Worm (Caenorhabditis elegans) whole organism, L3 larva: ENCODE data around the gene C16D9.1.

Experiments
- aly-2 ChIP-seq: fragments of 150-350 bp; optimal IDR thresholded peaks from 2 replicates; lab custom pipeline; 2014; ENCODE audit warnings: missing biosample characterization, missing genetic modification characterization
- ama-1 ChIP-seq: fragments of 150-350 bp; optimal IDR thresholded peaks from 2 replicates; lab custom pipeline; 2018
- ceh-28 ChIP-seq: fragments of 150-350 bp; optimal IDR thresholded peaks from 2 replicates; lab custom pipeline; 2014; ENCODE audit warnings: missing biosample characterization, missing genetic modification reagents, missing genetic modification characterization
- ceh-82 ChIP-seq: fragments of 150-350 bp; optimal IDR thresholded peaks from 2 replicates; lab custom pipeline; 2014; ENCODE audit warnings: missing biosample characterization, missing genetic modification characterization
- ceh-9 ChIP-seq: sonication (generic microtip); optimal IDR thresholded peaks from 2 replicates; lab custom pipeline; 2018; ENCODE audit warnings: missing biosample characterization, missing genetic modification characterization
- daf-12 ChIP-seq: fragments of 150-350 bp; optimal IDR thresholded peaks from 2 replicates; lab custom pipeline; 2014; ENCODE audit warnings: missing biosample characterization, missing genetic modification reagents, missing genetic modification characterization
- egl-27 ChIP-seq: sonication (generic microtip); optimal IDR thresholded peaks from 4 replicates; lab custom pipeline; 2017; ENCODE audit warnings: missing biosample characterization, missing genetic modification reagents, missing genetic modification characterization
- egl-5 ChIP-seq: fragments of 150-350 bp; optimal IDR thresholded peaks from 2 replicates; lab custom pipeline; 2017; ENCODE audit warnings: missing biosample characterization, missing genetic modification reagents, missing genetic modification characterization, inconsistent platforms
- elt-1 ChIP-seq: fragments of 150-350 bp; optimal IDR thresholded peaks from 2 replicates; lab custom pipeline; 2014; ENCODE audit warnings: missing biosample characterization, missing genetic modification characterization
- elt-2 ChIP-seq: sonication (generic microtip); optimal IDR thresholded peaks from 2 replicates; lab custom pipeline; 2016; ENCODE audit warnings: missing genetic modification reagents, mild to moderate bottlenecking, missing genetic modification characterization, missing compliant biosample characterization
- elt-3 ChIP-seq, 3 experiments: fragments of 150-350 bp in 1 of 3; sonication (generic microtip) in 2 of 3; optimal IDR thresholded peaks; 2 replicates in 2 of 3; 4 replicates in 1 of 3; lab custom pipeline; 2014 to 2017; ENCODE audit warnings: missing biosample characterization in 3 of 3, missing genetic modification characterization in 3 of 3
- fkh-10 ChIP-seq: sonication (generic microtip); optimal IDR thresholded peaks from 2 replicates; lab custom pipeline; 2017; ENCODE audit warnings: missing biosample characterization, missing genetic modification reagents, missing genetic modification characterization
- fkh-2 ChIP-seq: fragments of 150-350 bp; optimal IDR thresholded peaks from 2 replicates; lab custom pipeline; 2014; ENCODE audit warnings: missing biosample characterization, missing genetic modification reagents, missing genetic modification characterization
- jun-1 ChIP-seq: fragments of 150-350 bp; optimal IDR thresholded peaks from 2 replicates; lab custom pipeline; 2014; ENCODE audit warnings: missing biosample characterization, missing genetic modification reagents, missing genetic modification characterization
- mdl-1 ChIP-seq: fragments of 150-350 bp; optimal IDR thresholded peaks from 2 replicates; lab custom pipeline; 2014; ENCODE audit warnings: missing biosample characterization, missing genetic modification characterization
- nfya-1 ChIP-seq: sonication (generic microtip); optimal IDR thresholded peaks from 2 replicates; lab custom pipeline; 2017; ENCODE audit warnings: missing genetic modification characterization, mild to moderate bottlenecking, missing compliant biosample characterization, antibody characterized with exemption, moderate library complexity; ENCODE audit not compliant: insufficient read depth
- nhr-11 ChIP-seq: fragments of 150-350 bp; optimal IDR thresholded peaks from 2 replicates; lab custom pipeline; 2014; ENCODE audit warnings: missing biosample characterization, missing genetic modification characterization
- nhr-12 ChIP-seq: fragments of 150-350 bp; optimal IDR thresholded peaks from 2 replicates; lab custom pipeline; 2014; ENCODE audit warnings: missing biosample characterization, missing genetic modification characterization
- nhr-237 ChIP-seq: fragments of 150-350 bp; optimal IDR thresholded peaks from 2 replicates; lab custom pipeline; 2014; ENCODE audit warnings: missing biosample characterization, missing genetic modification characterization
- nhr-25 ChIP-seq: sonication (generic microtip); optimal IDR thresholded peaks from 2 replicates; lab custom pipeline; 2017; ENCODE audit warnings: missing biosample characterization, missing genetic modification characterization
- nhr-28 ChIP-seq: fragments of 150-350 bp; optimal IDR thresholded peaks from 2 replicates; lab custom pipeline; 2014; ENCODE audit warnings: missing biosample characterization, missing genetic modification characterization
- nhr-43 ChIP-seq: sonication (generic microtip); optimal IDR thresholded peaks from 2 replicates; lab custom pipeline; 2016; ENCODE audit warnings: mild to moderate bottlenecking, missing genetic modification characterization, missing compliant biosample characterization; ENCODE audit not compliant: poor library complexity, severe bottlenecking
- nhr-67 ChIP-seq: fragments of 150-350 bp; optimal IDR thresholded peaks from 2 replicates; lab custom pipeline; 2014; ENCODE audit warnings: missing biosample characterization, missing genetic modification characterization
- nhr-76 ChIP-seq: fragments of 150-350 bp; sonication (generic microtip); optimal IDR thresholded peaks from 5 replicates; lab custom pipeline; 2014; ENCODE audit warnings: missing biosample characterization, missing genetic modification characterization
- nhr-77 ChIP-seq: fragments of 150-350 bp; optimal IDR thresholded peaks from 2 replicates; lab custom pipeline; 2014; ENCODE audit warnings: missing biosample characterization, missing genetic modification characterization
- pha-4 ChIP-seq: fragments of 150-350 bp; optimal IDR thresholded peaks from 2 replicates; lab custom pipeline; 2014; ENCODE audit warnings: missing biosample characterization, missing genetic modification reagents, missing genetic modification characterization
- pqm-1 ChIP-seq: fragments of 150-350 bp; optimal IDR thresholded peaks from 2 replicates; lab custom pipeline; 2017; ENCODE audit warnings: missing biosample characterization, missing genetic modification characterization, inconsistent platforms
- skn-1 ChIP-seq: fragments of 150-350 bp; optimal IDR thresholded peaks from 2 replicates; lab custom pipeline; 2014; ENCODE audit warnings: missing biosample characterization, missing genetic modification characterization
- snpc-4 ChIP-seq: fragments of 150-350 bp; optimal IDR thresholded peaks from 2 replicates; lab custom pipeline; 2014; ENCODE audit warnings: missing biosample characterization, missing genetic modification characterization
- unc-39 ChIP-seq: sonication (generic microtip); optimal IDR thresholded peaks from 4 replicates; lab custom pipeline; 2017; ENCODE audit warnings: missing biosample characterization, missing genetic modification characterization
- unc-62 ChIP-seq: fragments of 150-350 bp; sonication (generic microtip); optimal IDR thresholded peaks from 4 replicates; lab custom pipeline; 2014; ENCODE audit warnings: missing biosample characterization, missing genetic modification reagents, missing genetic modification characterization
- zag-1 ChIP-seq: fragments of 150-350 bp; optimal IDR thresholded peaks from 2 replicates; lab custom pipeline; 2014; ENCODE audit warnings: missing biosample characterization, missing genetic modification characterization
- ztf-11 ChIP-seq: fragments of 150-350 bp; optimal IDR thresholded peaks from 2 replicates; lab custom pipeline; 2014; ENCODE audit warnings: missing biosample characterization, missing genetic modification characterization
- ztf-4 ChIP-seq: fragments of 150-350 bp; optimal IDR thresholded peaks from 2 replicates; lab custom pipeline; 2014; ENCODE audit warnings: missing biosample characterization, missing genetic modification characterization

Gene C16D9.1

DNA sequence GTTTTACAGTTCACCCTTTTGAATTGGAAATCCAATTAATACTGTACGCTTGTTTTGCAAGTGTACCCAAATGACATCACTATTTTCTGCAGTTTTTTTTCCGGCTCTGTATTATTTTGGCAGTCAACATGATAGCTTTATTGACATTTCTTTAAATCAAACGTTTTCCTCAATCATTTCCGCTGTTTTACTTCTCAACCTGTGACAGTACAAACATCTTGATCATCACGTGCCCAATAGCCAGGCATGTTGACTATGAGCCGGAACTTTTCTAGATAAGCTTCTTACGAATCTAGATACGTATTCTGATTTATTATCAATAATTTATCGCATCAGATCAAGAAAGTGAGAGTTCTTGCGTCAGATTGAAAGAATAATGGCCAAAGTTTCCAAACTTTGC, 10.8 kb downstream of the C16D9.1 start:
- TF ChIP-seq fkh-2 (tag; lab: Kevin White, UChicago) (no peak), fkh-10 (GFP tag; lab: Kevin White, UChicago) (no peak), nhr-28 (tag; lab: Kevin White, UChicago) (no peak), ztf-11 (no peak), ceh-28 (tag; lab: Kevin White, UChicago) (no peak), nhr-77 (tag; lab: Kevin White, UChicago) (no peak), jun-1 (tag; lab: Kevin White, UChicago) (peak; percentile 24), unc-39 (no peak), pqm-1 (tag; lab: Kevin White, UChicago) (peak; percentile 75), ceh-82 (tag; lab: Kevin White, UChicago) (no peak), elt-1 (no peak), elt-3 (tag; optimal IDR thresholded peaks at IDR 0.05; lab: Kevin White, UChicago) (no peak), aly-2 (tag; lab: Kevin White, UChicago) (no peak), nfya-1 (no peak), nhr-12 (tag; lab: Kevin White, UChicago) (no peak), nhr-76 (tag; lab: Kevin White, UChicago) (no peak), nhr-43 (no peak), unc-62 (GFP tag; lab: Kevin White, UChicago) (no peak), pha-4 (tag; lab: Kevin White, UChicago) (peak; percentile 57), elt-2 (tag; lab: Kevin White, UChicago) (peak; percentile 85), daf-12 (tag; lab: Kevin White, UChicago) (no peak)
- TF ChIP-seq, all 47 proteins: peak for 4

DNA sequence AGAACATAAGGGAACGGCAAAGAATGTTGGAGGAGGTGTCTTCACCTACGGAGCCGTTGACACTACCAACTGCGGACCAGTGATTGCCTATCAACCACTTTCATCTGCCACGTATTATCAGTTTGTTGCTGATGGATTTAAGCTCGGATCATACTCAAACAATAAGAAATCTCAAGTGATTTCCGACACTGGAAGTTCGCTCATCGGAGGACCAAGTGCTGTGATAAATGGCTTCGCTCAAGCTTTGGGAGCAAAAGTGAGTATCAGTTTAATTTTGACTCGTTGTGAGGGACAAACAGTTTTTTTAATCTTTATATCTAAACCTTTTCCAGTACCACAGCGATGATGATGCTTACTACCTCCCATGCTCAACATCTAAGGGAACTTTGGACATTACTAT, 12.3 kb downstream of the C16D9.1 start:
- TF ChIP-seq daf-12 (tag; lab: Kevin White, UChicago): no peak
- no peak for TF ChIP-seq pha-4 (tag; lab: Kevin White, UChicago)
- TF ChIP-seq ceh-82 (tag; lab: Kevin White, UChicago): no peak
- no peak for TF ChIP-seq elt-3 (tag; optimal IDR thresholded peaks at IDR 0.05; lab: Kevin White, UChicago)
- no peak for TF ChIP-seq nhr-25 (tag; lab: Kevin White, UChicago)
- no peak for TF ChIP-seq ceh-28 (tag; lab: Kevin White, UChicago)
- TF ChIP-seq ztf-11: no peak
- no peak for TF ChIP-seq skn-1
- no peak for TF ChIP-seq egl-27 (tag; lab: Kevin White, UChicago)
- no peak for TF ChIP-seq aly-2 (tag; lab: Kevin White, UChicago)
- TF ChIP-seq fkh-2 (tag; lab: Kevin White, UChicago): no peak

DNA sequence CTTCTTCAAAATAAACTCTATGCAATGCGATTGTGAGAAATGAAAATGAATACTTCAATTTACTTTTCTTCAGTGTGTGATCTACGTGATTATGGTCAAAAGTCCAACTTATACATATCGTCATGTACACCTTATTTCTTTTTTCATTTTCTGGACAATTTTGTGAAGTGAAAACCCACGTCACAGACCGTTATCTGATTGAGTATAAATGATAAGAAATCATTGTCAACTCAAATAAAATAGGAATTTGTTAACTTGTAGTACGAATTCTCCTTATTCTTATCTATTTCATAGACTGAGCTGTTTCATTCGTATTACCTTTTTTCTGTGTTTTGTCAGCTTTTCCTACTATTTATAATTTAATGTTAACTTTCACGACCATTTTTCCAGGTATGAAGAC, 12.9 kb downstream of the C16D9.1 start, which contains the start of gene asp-5:
asp-5 (plus strand) TSS at position 391 of the 400 bp plus-strand sequence.
- TF ChIP-seq elt-2 (tag; lab: Kevin White, UChicago): peak; percentile 89
- peak; percentile 87 for TF ChIP-seq pqm-1 (tag; lab: Kevin White, UChicago)
- no peak for TF ChIP-seq nhr-28 (tag; lab: Kevin White, UChicago)
- no peak for TF ChIP-seq nhr-77 (tag; lab: Kevin White, UChicago)

DNA sequence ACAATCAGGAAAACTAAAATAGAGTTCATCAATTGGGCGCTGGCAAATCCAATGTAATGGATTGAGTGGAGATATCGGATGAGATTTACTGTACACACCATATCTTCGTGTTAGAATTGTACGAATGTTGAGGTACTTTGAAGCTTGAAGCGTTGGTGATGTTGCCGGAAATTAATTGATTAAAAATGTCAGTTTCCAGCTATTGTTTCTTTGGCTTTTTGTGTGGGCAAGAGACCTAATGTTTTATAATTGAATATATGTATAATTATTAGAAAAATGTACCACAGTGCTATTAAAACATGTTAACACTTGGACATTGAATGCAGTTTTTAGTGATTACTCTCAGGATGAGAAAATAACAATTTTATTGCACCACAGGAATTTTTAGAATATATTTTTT, 19.7 kb downstream of the C16D9.1 start, which contains the start of gene str-136:
str-136 (minus strand) TSS at position 101 of the 400 bp plus-strand sequence.
- TF ChIP-seq egl-5 (no peak), zag-1 (tag; lab: Kevin White, UChicago) (no peak), nhr-76 (tag; lab: Kevin White, UChicago) (no peak), elt-3 (tag; optimal IDR thresholded peaks at IDR 0.05; lab: Kevin White, UChicago) (no peak), nhr-237 (tag; lab: Kevin White, UChicago) (no peak), nhr-11 (tag; lab: Kevin White, UChicago) (no peak), egl-27 (tag; lab: Kevin White, UChicago) (no peak), aly-2 (tag; lab: Kevin White, UChicago) (no peak), nhr-43 (no peak), skn-1 (no peak), snpc-4 (tag; lab: Kevin White, UChicago) (no peak)

DNA sequence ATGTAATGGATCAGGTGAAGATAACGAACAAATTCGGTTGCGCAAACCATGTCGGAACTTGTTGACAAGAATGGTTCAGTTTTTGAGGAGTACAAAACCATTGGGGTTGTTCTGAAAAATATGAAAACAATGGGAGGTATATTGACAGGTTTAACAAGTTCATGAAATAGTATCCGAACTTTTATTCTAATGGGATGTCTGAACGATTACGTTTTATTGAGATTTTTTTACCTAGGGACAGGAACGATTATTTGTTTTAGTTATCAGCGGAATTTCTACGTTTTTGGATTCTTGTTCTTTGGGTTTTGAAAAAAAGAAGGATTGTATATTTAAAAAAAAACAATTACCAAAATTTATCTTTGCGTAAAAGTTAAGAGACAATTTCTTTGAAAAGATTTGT, 21.7 kb downstream of the C16D9.1 start, which contains the start of gene str-135:
str-135 (minus strand) TSS at position 101 of the 400 bp plus-strand sequence.
- TF ChIP-seq fkh-10 (GFP tag; lab: Kevin White, UChicago) (no peak), ceh-9 (no peak), nhr-28 (tag; lab: Kevin White, UChicago) (no peak), ztf-4 (tag; lab: Kevin White, UChicago) (no peak), elt-1 (no peak), nhr-43 (no peak), nhr-25 (tag; lab: Kevin White, UChicago) (no peak), nhr-67 (no peak), nhr-12 (tag; lab: Kevin White, UChicago) (no peak), egl-27 (tag; lab: Kevin White, UChicago) (no peak), pqm-1 (tag; lab: Kevin White, UChicago) (no peak), snpc-4 (tag; lab: Kevin White, UChicago) (no peak), mdl-1 (tag; lab: Kevin White, UChicago) (no peak), skn-1 (no peak), nhr-11 (tag; lab: Kevin White, UChicago) (no peak), ama-1 (no peak), jun-1 (tag; lab: Kevin White, UChicago) (no peak)
